Fruit fly (Drosophila melanogaster): Measurements from ENCODE around the gene Tsp3A.

The Tsp3A gene

dm6 chrX:2588415-2589411 is 30.8 kb downstream of the Tsp3A start, which contains the start of gene egh (continued):
- no peak for TF ChIP-seq dsx (GFP tag; optimal IDR thresholded peaks at IDR 0.05; ENCODE audit: poor library complexity, severe bottlenecking)
- TF ChIP-seq Hr38 (GFP tag; optimal IDR thresholded peaks at IDR 0.05): no peak
- peak; percentile 82 for TF ChIP-seq CG6276 (GFP tag; optimal IDR thresholded peaks at IDR 0.05)
- peak; percentile 60 for TF ChIP-seq CG11902 (GFP tag; optimal IDR thresholded peaks at IDR 0.05)
- TF ChIP-seq achi (GFP tag; optimal IDR thresholded peaks at IDR 0.05): peak; percentile 70
- peak; percentile 70 for TF ChIP-seq OdsH (GFP tag; optimal IDR thresholded peaks at IDR 0.05)
- peak; percentile 71 for TF ChIP-seq Lpt (GFP tag; optimal IDR thresholded peaks at IDR 0.05)
- peak; percentile 58 for TF ChIP-seq lz (GFP tag; optimal IDR thresholded peaks at IDR 0.05)
- TF ChIP-seq CG11762 (GFP tag; optimal IDR thresholded peaks at IDR 0.05; ENCODE audit: insufficient read depth): peak; percentile 56
- peak; percentile 74 for TF ChIP-seq Eip75B (GFP tag; optimal IDR thresholded peaks at IDR 0.05)
- no peak for TF ChIP-seq CG3032 (tag; optimal IDR thresholded peaks at IDR 0.05)
- TF ChIP-seq CG16779 (tag; optimal IDR thresholded peaks at IDR 0.05): peak; percentile 67
- TF ChIP-seq CG6792 (GFP tag; optimal IDR thresholded peaks at IDR 0.05): peak; percentile 76
- TF ChIP-seq topi (GFP tag; optimal IDR thresholded peaks at IDR 0.05): peak; percentile 85
- peak; percentile 82 for TF ChIP-seq Gug (GFP tag; IDR thresholded peaks at IDR 0.05)
- no peak for TF ChIP-seq Ets96B (tag; optimal IDR thresholded peaks at IDR 0.05)
- TF ChIP-seq CG15336 (GFP tag; IDR thresholded peaks at IDR 0.05): peak; percentile 86
- peak; percentile 51; the same call in 1 of the 2 replicates for TF ChIP-seq CG11294 (GFP tag; IDR thresholded peaks at IDR 0.05)
- TF ChIP-seq CG9139 (GFP tag; optimal IDR thresholded peaks at IDR 0.05): peak; percentile 55
- no peak for TF ChIP-seq fkh (GFP tag; optimal IDR thresholded peaks at IDR 0.05)
- peak; percentile 70 for TF ChIP-seq CG10669 (GFP tag; optimal IDR thresholded peaks at IDR 0.05)
- peak; percentile 67 for TF ChIP-seq CG7368 (GFP tag; optimal IDR thresholded peaks at IDR 0.05)
- peak; percentile 83 for TF ChIP-seq CG3919 (GFP tag; optimal IDR thresholded peaks at IDR 0.05)
- peak; percentile 90 for TF ChIP-seq svp (GFP tag)
- peak; percentile 67 for TF ChIP-seq acj6 (GFP tag; optimal IDR thresholded peaks at IDR 0.05)
- TF ChIP-seq vri (GFP tag; optimal IDR thresholded peaks at IDR 0.05): peak; percentile 72
- peak; percentile 60 for TF ChIP-seq CG6808 (GFP tag; optimal IDR thresholded peaks at IDR 0.05)
- TF ChIP-seq CG8119 (GFP tag; IDR thresholded peaks at IDR 0.05): peak; percentile 85

dm6 chrX:2585716-2586082 is 33.8 kb downstream of the Tsp3A start, which contains the start of gene wds:
wds (plus strand) TSS chrX:2585980.
- TF ChIP-seq svp (GFP tag): peak; percentile 22
- peak; percentile 14 for TF ChIP-seq Eip78C (GFP tag)
- TF ChIP-seq Met (GFP tag; optimal IDR thresholded peaks at IDR 0.05): no peak

DNA sequence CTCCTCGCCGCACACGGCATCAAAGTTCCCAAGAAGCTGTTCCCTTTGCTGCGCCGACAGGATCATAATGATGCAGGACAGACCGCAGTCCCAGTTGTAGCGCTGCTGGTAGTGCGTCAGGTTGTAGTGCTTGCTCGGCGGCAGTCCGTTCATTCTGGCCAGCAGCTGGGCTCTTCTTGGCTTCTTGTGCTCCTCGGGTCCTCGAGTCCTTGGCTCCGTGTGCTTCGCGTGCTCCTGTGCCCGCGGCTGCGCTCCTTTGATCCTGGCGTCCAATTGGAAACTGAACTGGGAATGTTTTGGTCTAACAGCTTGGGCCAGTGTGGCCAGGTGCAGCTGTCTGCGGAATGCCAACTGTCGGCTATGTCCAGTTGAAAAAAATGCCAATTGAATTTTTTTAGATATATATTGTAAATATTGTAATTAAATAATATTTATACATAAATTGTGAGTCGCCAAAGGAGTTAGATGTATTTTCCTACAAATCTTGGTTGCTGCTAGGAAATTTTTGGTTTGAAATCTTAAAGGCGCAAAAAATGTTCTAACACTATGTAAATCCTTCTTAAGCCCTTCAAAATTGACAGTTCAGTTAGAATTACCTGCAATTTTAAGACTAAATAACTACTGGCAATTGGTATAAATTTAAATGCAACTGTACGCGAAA is 34.4 kb downstream of the Tsp3A start, which contains the start of gene CG13760:
Gene CG13760 (minus strand): TSS at position 645 of the 661 bp plus-strand sequence.
- TF ChIP-seq Eip78C (GFP tag) (peak; percentile 57), CG1621 (tag; optimal IDR thresholded peaks at IDR 0.05) (no peak), cyc (GFP tag; optimal IDR thresholded peaks at IDR 0.05) (peak; percentile 6), CG3919 (GFP tag; optimal IDR thresholded peaks at IDR 0.05) (peak; percentile 14), Hr4 (GFP tag; optimal IDR thresholded peaks at IDR 0.05) (peak; percentile 20)
